Worm (Caenorhabditis elegans) whole organism, L4 larva: ENCODE data around the gene C05C8.7.
A peak's percentile ranks its signal among the peaks of the same experiment; 100 is the strongest.

Source experiments
- F49E8.2 ChIP-seq: sonication (generic microtip); optimal IDR thresholded peaks from 2 replicates; lab custom pipeline; 2016; ENCODE audit warnings: missing compliant biosample characterization, mild to moderate bottlenecking, missing genetic modification characterization, borderline replicate concordance
- R02D3.7 ChIP-seq: fragments of 150-350 bp; sonication (generic microtip); optimal IDR thresholded peaks from 3 replicates; lab custom pipeline; 2014; ENCODE audit warnings: missing biosample characterization, missing genetic modification characterization
- Y75B8A.6 ChIP-seq: fragments of 200-800 bp; sonication (Bioruptor generic); IDR thresholded peaks from 2 replicates; pipeline ENCODE4 v1.3.6; 2022; ENCODE audit warnings: missing genetic modification reagents, missing genetic modification characterization, missing compliant biosample characterization
- aha-1 ChIP-seq: fragments of 150-350 bp; peaks from one replicate; lab custom pipeline; 2014; ENCODE audit warnings: missing biosample characterization, missing genetic modification characterization
- ama-1 ChIP-seq: fragments of 150-350 bp; optimal IDR thresholded peaks from 2 replicates; lab custom pipeline; 2014; ENCODE audit warnings: inconsistent platforms, mixed read lengths
- arid-1 ChIP-seq: fragments of 200-800 bp; sonication (Bioruptor generic); conservative IDR thresholded peaks from 2 replicates; pipeline ENCODE4 v1.3.6; 2022; ENCODE audit warnings: missing genetic modification reagents, missing genetic modification characterization, missing compliant biosample characterization
- cey-2 ChIP-seq: sonication (generic microtip); optimal IDR thresholded peaks from 3 replicates; lab custom pipeline; 2017; ENCODE audit warnings: missing genetic modification characterization, mild to moderate bottlenecking, missing compliant biosample characterization, antibody characterized with exemption, borderline replicate concordance; ENCODE audit not compliant: insufficient read depth
- dve-1 ChIP-seq: sonication (generic microtip); optimal IDR thresholded peaks from 2 replicates; lab custom pipeline; 2017; ENCODE audit warnings: antibody characterized with exemption, mild to moderate bottlenecking, missing genetic modification characterization, missing compliant biosample characterization; ENCODE audit not compliant: insufficient read depth
- fkh-10 ChIP-seq: fragments of 150-350 bp; optimal IDR thresholded peaks from 2 replicates; lab custom pipeline; 2014; ENCODE audit warnings: missing biosample characterization, missing genetic modification reagents, missing genetic modification characterization
- hlh-11 ChIP-seq: fragments of 200-800 bp; sonication (Bioruptor generic); optimal IDR thresholded peaks from 2 replicates; lab custom pipeline; 2018; ENCODE audit warnings: mild to moderate bottlenecking, missing genetic modification characterization, missing compliant biosample characterization
- hlh-30 ChIP-seq: sonication (generic microtip); optimal IDR thresholded peaks from 2 replicates; lab custom pipeline; 2017; ENCODE audit warnings: antibody characterized with exemption, mild to moderate bottlenecking, missing genetic modification characterization, missing compliant biosample characterization; ENCODE audit not compliant: insufficient read depth
- lin-29 ChIP-seq: fragments of 200-800 bp; sonication (Bioruptor generic); IDR thresholded peaks from 2 replicates; pipeline ENCODE4 v1.3.6; 2022; ENCODE audit warnings: missing genetic modification reagents, missing genetic modification characterization, missing compliant biosample characterization
- lsy-2 ChIP-seq, 2 experiments: fragments of 150-350 bp in 1 of 2; sonication (generic microtip) in 1 of 2; optimal IDR thresholded peaks; 2 replicates each; lab custom pipeline; 2014 to 2017; ENCODE audit warnings: missing biosample characterization in 2 of 2, missing genetic modification characterization in 2 of 2
- mdl-1 ChIP-seq, 2 experiments: fragments of 150-350 bp in 1 of 2; sonication (generic microtip) in 1 of 2; optimal IDR thresholded peaks; 2 replicates each; lab custom pipeline; 2014 to 2017; ENCODE audit warnings: missing biosample characterization in 2 of 2, missing genetic modification characterization in 2 of 2
- mes-2 ChIP-seq: sonication (generic microtip); optimal IDR thresholded peaks from 2 replicates; lab custom pipeline; 2016; ENCODE audit warnings: missing genotype, mild to moderate bottlenecking, missing genetic modification characterization, missing compliant biosample characterization; ENCODE audit not compliant: poor library complexity, severe bottlenecking
- mxl-3 ChIP-seq: fragments of 200-800 bp; sonication (Bioruptor generic); optimal IDR thresholded peaks from 2 replicates; lab custom pipeline; 2018; ENCODE audit warnings: mild to moderate bottlenecking, missing genetic modification characterization, missing compliant biosample characterization
- nhr-28 ChIP-seq: fragments of 150-350 bp; optimal IDR thresholded peaks from 2 replicates; lab custom pipeline; 2014; ENCODE audit warnings: missing biosample characterization, missing genetic modification characterization
- nhr-48 ChIP-seq: sonication (generic microtip); optimal IDR thresholded peaks from 2 replicates; lab custom pipeline; 2016; ENCODE audit warnings: mild to moderate bottlenecking, missing genetic modification characterization, missing compliant biosample characterization
- nhr-6 ChIP-seq: fragments of 150-350 bp; optimal IDR thresholded peaks from 2 replicates; lab custom pipeline; 2014; ENCODE audit warnings: missing biosample characterization, missing genetic modification characterization
- nhr-76 ChIP-seq: fragments of 150-350 bp; optimal IDR thresholded peaks from 2 replicates; lab custom pipeline; 2014; ENCODE audit warnings: missing biosample characterization, missing genetic modification characterization
- pqm-1 ChIP-seq: sonication (generic microtip); optimal IDR thresholded peaks from 2 replicates; lab custom pipeline; 2017; ENCODE audit warnings: missing biosample characterization, missing genetic modification characterization
- rbr-2 ChIP-seq: sonication (generic microtip); optimal IDR thresholded peaks from 2 replicates; lab custom pipeline; 2016; ENCODE audit warnings: missing genotype, missing genetic modification characterization, missing compliant biosample characterization
- skn-1 ChIP-seq: fragments of 150-350 bp; optimal IDR thresholded peaks from 2 replicates; lab custom pipeline; 2014; ENCODE audit warnings: missing biosample characterization, missing genetic modification characterization
- snpc-1.2 ChIP-seq: fragments of 200-800 bp; sonication (Bioruptor generic); IDR thresholded peaks from 2 replicates; pipeline ENCODE4 v1.3.6; 2022; ENCODE audit warnings: missing genetic modification reagents, missing genetic modification characterization, missing compliant biosample characterization
- unc-130 ChIP-seq: sonication (generic microtip); optimal IDR thresholded peaks from 2 replicates; lab custom pipeline; 2016; ENCODE audit warnings: missing genetic modification reagents, missing genetic modification characterization, missing compliant biosample characterization
- unc-39 ChIP-seq: sonication (generic microtip); optimal IDR thresholded peaks from 2 replicates; lab custom pipeline; 2017; ENCODE audit warnings: missing biosample characterization, missing genetic modification characterization
- unc-62 ChIP-seq, 3 experiments: fragments of 150-350 bp in 1 of 3; sonication (generic microtip); optimal IDR thresholded peaks in 2 of 3; peaks in 1 of 3; 1 replicate in 1 of 3; 2 replicates in 2 of 3; lab custom pipeline; 2014 to 2017; ENCODE audit warnings: missing biosample characterization in 3 of 3, missing genetic modification characterization in 3 of 3, missing genetic modification reagents in 3 of 3, missing genotype in 1 of 3
- zip-11 ChIP-seq: fragments of 200-800 bp; sonication (Bioruptor generic); IDR thresholded peaks from 2 replicates; pipeline ENCODE4 v1.3.6; 2022; ENCODE audit warnings: missing genetic modification characterization, missing compliant biosample characterization
- ztf-11 ChIP-seq: fragments of 150-350 bp; optimal IDR thresholded peaks from 2 replicates; lab custom pipeline; 2014; ENCODE audit warnings: missing biosample characterization, missing genetic modification characterization
- ztf-7 ChIP-seq: fragments of 150-350 bp; optimal IDR thresholded peaks from 2 replicates; lab custom pipeline; 2014; ENCODE audit warnings: missing biosample characterization, missing genetic modification characterization

The C05C8.7 gene

DNA sequence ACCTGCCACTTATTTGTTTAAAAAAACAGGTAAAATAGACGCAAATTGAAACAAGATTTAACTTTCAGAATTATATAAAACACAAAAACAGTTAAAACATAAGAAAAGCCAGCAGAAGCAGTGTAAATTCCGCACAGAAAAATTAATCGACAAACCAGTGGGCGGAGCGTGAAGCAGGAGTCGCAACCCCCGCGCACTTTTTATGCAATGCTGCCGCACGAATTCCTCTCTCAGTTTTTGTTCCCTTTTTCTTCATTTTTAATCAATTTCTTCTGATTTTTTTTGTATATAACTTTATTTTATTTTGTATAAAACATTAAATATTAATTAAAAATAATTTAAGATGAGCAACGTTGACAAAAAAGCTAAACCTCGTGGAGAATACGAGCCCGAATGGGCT is 16.0 kb downstream of the C05C8.7 start, which contains the start of the genes gei-6 and krr-1 (continued):
- TF ChIP-seq unc-130 (GFP tag; lab: Kevin White, UChicago): peak; percentile 6
- TF ChIP-seq pqm-1: peak; percentile 13
- TF ChIP-seq dve-1 (tag; lab: Kevin White, UChicago): peak; percentile 46
- TF ChIP-seq lsy-2 (tag; optimal IDR thresholded peaks at IDR 0.05; lab: Kevin White, UChicago): peak in 1 of 2 experiments; percentile 57
- TF ChIP-seq nhr-48 (tag; lab: Kevin White, UChicago): no peak
- no peak for TF ChIP-seq ztf-11 (tag; lab: Kevin White, UChicago)
- TF ChIP-seq zip-11: no peak
- TF ChIP-seq hlh-11 (tag; lab: Kevin White, UChicago): peak; percentile 3
- no peak for TF ChIP-seq unc-39 (tag; lab: Kevin White, UChicago)
- peak; percentile 25 for TF ChIP-seq rbr-2
- no peak for TF ChIP-seq skn-1 (tag; lab: Kevin White, UChicago)
- no peak for TF ChIP-seq snpc-1.2 (GFP tag; lab: Robert Waterston, UW)

DNA sequence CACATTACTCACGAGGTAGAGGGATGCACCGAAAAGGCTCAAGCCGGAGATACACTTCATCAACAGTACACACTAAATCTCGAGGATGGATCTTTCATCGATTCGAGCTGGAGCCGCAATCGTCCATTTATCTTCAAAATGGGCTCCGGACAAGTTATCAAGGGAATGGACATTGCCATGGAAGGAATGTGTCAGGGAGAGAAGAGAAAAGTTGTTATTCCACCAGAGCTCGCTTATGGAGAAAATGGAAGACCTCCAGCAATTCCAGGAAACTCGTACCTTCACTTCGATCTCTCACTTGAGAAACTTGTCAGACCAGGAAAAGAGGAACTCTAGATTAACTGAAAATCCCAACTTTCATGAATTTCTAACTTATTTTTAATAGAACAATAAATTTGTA is 21.0 kb downstream of the C05C8.7 start:
- TF ChIP-seq ztf-7 (tag; lab: Kevin White, UChicago) (no peak), aha-1 (tag; lab: Kevin White, UChicago) (peak; percentile 86), nhr-6 (tag; lab: Kevin White, UChicago) (no peak), ama-1 (lab: Kevin White, UChicago) (peak; percentile 56), cey-2 (no peak), lin-29 (GFP tag; lab: Robert Waterston, UW) (no peak), unc-130 (GFP tag; lab: Kevin White, UChicago) (no peak)

DNA sequence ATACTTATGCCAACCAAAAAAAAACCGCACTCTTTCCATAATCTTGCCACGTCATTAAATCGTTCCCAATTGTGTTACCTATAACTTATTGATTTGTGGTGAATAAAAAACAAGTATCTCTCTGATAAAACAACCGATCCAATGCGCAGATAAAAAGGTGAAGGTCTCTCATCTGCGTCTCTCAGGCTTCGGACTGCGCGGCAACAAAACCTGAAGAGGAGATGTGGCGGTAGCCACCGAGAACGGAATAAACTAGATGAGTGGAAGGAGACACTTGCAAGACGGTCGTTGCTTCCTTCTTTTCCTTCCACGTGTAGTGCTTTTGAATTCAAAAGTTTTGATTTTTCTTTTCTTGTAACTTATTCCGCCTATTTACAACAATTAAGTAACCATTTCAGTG is 21.9 kb downstream of the C05C8.7 start, which contains the start of gene fkb-3:
TSS of gene fkb-3 (plus strand) at position 277 of the 400 bp plus-strand sequence.
- TF ChIP-seq nhr-48 (tag; lab: Kevin White, UChicago) (no peak), mdl-1 (tag; optimal IDR thresholded peaks at IDR 0.05; lab: Kevin White, UChicago) (peak in 1 of 2 experiments; percentile 48), nhr-28 (tag; lab: Kevin White, UChicago) (peak; percentile 20), mxl-3 (GFP tag; lab: Kevin White, UChicago) (peak; percentile 25)

DNA sequence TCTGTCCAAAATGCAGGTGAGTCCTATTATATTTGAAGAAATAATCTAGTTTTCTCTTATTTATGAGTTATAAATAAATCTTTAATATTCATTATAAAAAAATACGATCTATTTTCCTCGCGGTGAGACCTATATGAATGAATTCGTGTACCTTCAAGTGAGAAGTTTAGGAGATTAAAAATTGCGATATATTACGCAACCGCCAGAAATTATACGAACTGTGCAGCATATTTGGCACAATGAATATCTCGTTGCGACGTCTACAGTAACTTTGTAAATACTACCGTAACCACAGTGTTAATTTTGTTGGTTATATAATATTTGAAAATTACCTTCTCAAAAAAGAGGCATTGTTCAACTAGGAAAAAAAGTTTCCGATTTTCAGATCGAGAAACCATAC is 22.5 kb downstream of the C05C8.7 start:
- TF ChIP-seq arid-1 (GFP tag; lab: Robert Waterston, UW): no peak
- TF ChIP-seq unc-62 (GFP tag; optimal IDR thresholded peaks at IDR 0.05 in 1 of 2; lab: Kevin White, UChicago): peak in 1 of 2 experiments; percentile 60
- no peak for TF ChIP-seq unc-62 (tag; optimal IDR thresholded peaks at IDR 0.05; lab: Kevin White, UChicago)
- TF ChIP-seq ztf-11 (tag; lab: Kevin White, UChicago): no peak
- TF ChIP-seq, all 104 proteins: peak for 1

DNA sequence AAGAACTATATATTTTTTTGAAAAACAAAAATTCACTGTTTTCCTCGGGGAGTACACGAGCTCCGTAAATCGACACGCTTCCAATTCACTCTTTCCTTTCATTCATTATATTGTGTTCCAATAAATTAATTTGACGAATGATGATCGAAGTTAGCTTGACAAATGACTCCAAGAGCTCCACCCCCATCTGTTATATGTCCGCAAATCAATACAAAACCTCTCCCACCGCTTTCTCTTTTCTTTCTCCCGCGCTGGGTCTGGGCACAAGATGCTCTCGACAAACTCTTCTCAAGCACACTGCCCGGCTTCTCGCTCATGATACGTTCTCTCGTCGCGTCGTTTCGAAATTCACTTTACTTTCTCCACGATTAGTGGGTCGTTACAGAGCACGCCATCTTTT is 22.9 kb downstream of the C05C8.7 start, which contains the start of gene C13F10.1:
TSS of gene C13F10.1 (plus strand) at position 138 of the 400 bp plus-strand sequence.
- TF ChIP-seq R02D3.7 (no peak), Y75B8A.6 (GFP tag; lab: Robert Waterston, UW) (no peak), unc-39 (tag; lab: Kevin White, UChicago) (no peak), fkh-10 (GFP tag; lab: Kevin White, UChicago) (no peak), mes-2 (peak; percentile 20), arid-1 (GFP tag; lab: Robert Waterston, UW) (no peak), unc-130 (GFP tag; lab: Kevin White, UChicago) (no peak), F49E8.2 (tag; lab: Kevin White, UChicago) (no peak), hlh-30 (tag; lab: Kevin White, UChicago) (peak; percentile 4), unc-62 (GFP tag; optimal IDR thresholded peaks at IDR 0.05 in 1 of 2; lab: Kevin White, UChicago) (peak in 1 of 2 experiments; percentile 54), unc-62 (tag; optimal IDR thresholded peaks at IDR 0.05; lab: Kevin White, UChicago) (no peak), nhr-6 (tag; lab: Kevin White, UChicago) (no peak), nhr-76 (tag; lab: Kevin White, UChicago) (no peak)
